Fruit fly (Drosophila melanogaster) whole organism, embryonic: ENCODE data around the gene NK7.1.

ENCODE experiments used
- ATbp ChIP-seq: fragments of 200-800 bp; sonication (Bioruptor generic); optimal IDR thresholded peaks from 2 replicates; lab custom pipeline; 2017; ENCODE audit warnings: missing biosample characterization, mild to moderate bottlenecking, missing genetic modification characterization, missing genetic modification reagents
- Ada2b ChIP-seq: fragments of 200-800 bp; sonication (Bioruptor generic); IDR thresholded peaks from 2 replicates; pipeline ENCODE4 v1.3.6; 2022; ENCODE audit warnings: missing biosample characterization, missing genetic modification characterization
- Antp ChIP-seq: fragments of 200-800 bp; sonication (Bioruptor generic); optimal IDR thresholded peaks from 3 replicates; lab custom pipeline; 2016; ENCODE audit warnings: missing biosample characterization, missing genetic modification characterization
- Bteb2 ChIP-seq: fragments of 200-800 bp; sonication (Bioruptor generic); optimal IDR thresholded peaks from 2 replicates; lab custom pipeline; 2016; ENCODE audit warnings: missing biosample characterization, missing genetic modification characterization
- CG11560 ChIP-seq: fragments of 200-800 bp; sonication (Bioruptor generic); IDR thresholded peaks from 3 replicates; pipeline ENCODE4 v1.3.6; 2022; ENCODE audit warnings: missing biosample characterization, missing genetic modification characterization
- CG12391 ChIP-seq: fragments of 200-800 bp; sonication (Bioruptor generic); optimal IDR thresholded peaks from 3 replicates; lab custom pipeline; 2018; ENCODE audit warnings: missing biosample characterization, mild to moderate bottlenecking, missing genetic modification characterization, moderate library complexity
- CG12744 ChIP-seq: fragments of 200-800 bp; sonication (Bioruptor generic); optimal IDR thresholded peaks from 2 replicates; lab custom pipeline; 2016; ENCODE audit warnings: missing biosample characterization, missing genetic modification characterization
- CG13624 ChIP-seq: fragments of 200-800 bp; sonication (Bioruptor generic); optimal IDR thresholded peaks from 2 replicates; lab custom pipeline; 2016; ENCODE audit warnings: missing biosample characterization, missing genetic modification characterization
- CG14441 ChIP-seq: fragments of 200-800 bp; sonication (Bioruptor generic); IDR thresholded peaks from 2 replicates; pipeline ENCODE4 v1.3.6; 2022; ENCODE audit warnings: missing biosample characterization, missing genetic modification characterization
- CG14667 ChIP-seq: fragments of 200-800 bp; sonication (Bioruptor generic); IDR thresholded peaks from 2 replicates; pipeline ENCODE4 v1.3.6; 2022; ENCODE audit warnings: missing biosample characterization, missing genetic modification characterization
- CG15479 ChIP-seq: fragments of 200-800 bp; sonication (Bioruptor generic); optimal IDR thresholded peaks from 3 replicates; lab custom pipeline; 2019; ENCODE audit warnings: missing biosample characterization, mild to moderate bottlenecking, missing genetic modification characterization, moderate library complexity
- CG18599 ChIP-seq: fragments of 200-800 bp; sonication (Bioruptor generic); optimal IDR thresholded peaks from 3 replicates; lab custom pipeline; 2017; ENCODE audit warnings: missing biosample characterization, missing genetic modification characterization, mild to moderate bottlenecking, moderate library complexity, missing genetic modification reagents
- CG31365 ChIP-seq: fragments of 200-800 bp; sonication (Bioruptor generic); optimal IDR thresholded peaks from 2 replicates; lab custom pipeline; 2018; ENCODE audit warnings: missing biosample characterization, mild to moderate bottlenecking, missing genetic modification characterization
- CG31388 ChIP-seq: fragments of 200-800 bp; sonication (Bioruptor generic); optimal IDR thresholded peaks from 2 replicates; lab custom pipeline; 2016; ENCODE audit warnings: missing biosample characterization, missing genetic modification characterization
- CG33557 ChIP-seq: fragments of 200-800 bp; sonication (Bioruptor generic); optimal IDR thresholded peaks from 2 replicates; lab custom pipeline; 2019; ENCODE audit warnings: missing biosample characterization, mild to moderate bottlenecking, missing genetic modification characterization, moderate library complexity
- CG3995 ChIP-seq: fragments of 200-800 bp; sonication (Bioruptor generic); optimal IDR thresholded peaks from 3 replicates; lab custom pipeline; 2016; ENCODE audit warnings: missing biosample characterization, missing genetic modification characterization
- CG4617 ChIP-seq: fragments of 200-800 bp; sonication (Bioruptor generic); optimal IDR thresholded peaks from 3 replicates; lab custom pipeline; 2016; ENCODE audit warnings: missing biosample characterization, missing genetic modification characterization, borderline replicate concordance
- CG6813 ChIP-seq: fragments of 200-800 bp; sonication (Bioruptor generic); optimal IDR thresholded peaks from 2 replicates; lab custom pipeline; 2017; ENCODE audit warnings: missing biosample characterization, missing genetic modification characterization, mild to moderate bottlenecking, moderate library complexity, missing genetic modification reagents
- CG7786 ChIP-seq: fragments of 200-800 bp; sonication (Bioruptor generic); optimal IDR thresholded peaks from 2 replicates; lab custom pipeline; 2016; ENCODE audit warnings: missing biosample characterization, missing genetic modification characterization
- CG8924 ChIP-seq: fragments of 200-800 bp; optimal IDR thresholded peaks from 3 replicates; lab custom pipeline; 2019; ENCODE audit warnings: missing biosample characterization, mild to moderate bottlenecking, missing genetic modification characterization, moderate library complexity
- CTCF ChIP-seq: fragments of 200-800 bp; sonication (Bioruptor generic); optimal IDR thresholded peaks from 2 replicates; lab custom pipeline; 2017; ENCODE audit warnings: missing biosample characterization, mild to moderate bottlenecking, missing genetic modification characterization, moderate library complexity
- D19A ChIP-seq: fragments of 200-800 bp; optimal IDR thresholded peaks from 3 replicates; lab custom pipeline; 2019; ENCODE audit warnings: missing biosample characterization, mild to moderate bottlenecking, missing genetic modification characterization, moderate library complexity
- Dp ChIP-seq: fragments of 200-800 bp; sonication (Bioruptor generic); optimal IDR thresholded peaks from 2 replicates; lab custom pipeline; 2018; ENCODE audit warnings: missing biosample characterization, mild to moderate bottlenecking, missing genetic modification characterization, moderate library complexity
- HLH4C ChIP-seq: fragments of 200-800 bp; sonication (Bioruptor generic); IDR thresholded peaks from 3 replicates; pipeline ENCODE4 v1.3.6; 2022; ENCODE audit warnings: missing biosample characterization, missing genetic modification characterization; ENCODE audit not compliant: partially characterized antibody
- HLHmδ ChIP-seq: fragments of 200-800 bp; sonication (Bioruptor generic); optimal IDR thresholded peaks from 2 replicates; lab custom pipeline; 2018; ENCODE audit warnings: missing biosample characterization, mild to moderate bottlenecking, missing genetic modification characterization, moderate library complexity
- Hr39 ChIP-seq: fragments of >200 bp; optimal IDR thresholded peaks from 2 replicates; lab custom pipeline; 2017
- Mes4 ChIP-seq: fragments of 200-800 bp; sonication (Bioruptor generic); optimal IDR thresholded peaks from 2 replicates; lab custom pipeline; 2016; ENCODE audit warnings: missing biosample characterization, missing genetic modification characterization
- NK7.1 ChIP-seq: fragments of 200-800 bp; sonication (Bioruptor generic); optimal IDR thresholded peaks from 3 replicates; lab custom pipeline; 2016; ENCODE audit warnings: missing biosample characterization, missing genetic modification characterization
- Oaz ChIP-seq: fragments of 200-800 bp; sonication (Bioruptor generic); IDR thresholded peaks from 2 replicates; pipeline ENCODE4 v1.3.6; 2022; ENCODE audit warnings: missing biosample characterization, missing genetic modification characterization
- Side ChIP-seq: fragments of 200-800 bp; sonication (Bioruptor generic); optimal IDR thresholded peaks from 2 replicates; lab custom pipeline; 2016; ENCODE audit warnings: missing biosample characterization, missing genetic modification characterization
- Stat92E ChIP-seq, 3 experiments: fragments of >200 bp in 2 of 3; fragments of 200-800 bp in 1 of 3; sonication (Bioruptor generic) in 1 of 3; optimal IDR thresholded peaks; 2 replicates each; lab custom pipeline; 2017 to 2019; ENCODE audit warnings: missing biosample characterization in 3 of 3, missing genetic modification characterization in 3 of 3, mild to moderate bottlenecking in 1 of 3, moderate library complexity in 1 of 3
- ab ChIP-seq: fragments of 200-800 bp; sonication (Bioruptor generic); optimal IDR thresholded peaks from 2 replicates; lab custom pipeline; 2016; ENCODE audit warnings: missing biosample characterization, missing genetic modification characterization
- ac ChIP-seq: fragments of 200-800 bp; sonication (Bioruptor generic); optimal IDR thresholded peaks from 3 replicates; lab custom pipeline; 2017; ENCODE audit warnings: missing biosample characterization, mild to moderate bottlenecking, missing genetic modification characterization
- cad ChIP-seq: fragments of >200 bp; optimal IDR thresholded peaks from 2 replicates; lab custom pipeline; 2017; ENCODE audit warnings: missing biosample characterization, missing genetic modification characterization
- dimm ChIP-seq: fragments of 200-800 bp; sonication (Bioruptor generic); IDR thresholded peaks from 2 replicates; pipeline ENCODE4 v1.3.6; 2022; ENCODE audit warnings: missing biosample characterization, missing genetic modification characterization
- ems ChIP-seq: fragments of 200-800 bp; sonication (Bioruptor generic); optimal IDR thresholded peaks from 3 replicates; lab custom pipeline; 2016; ENCODE audit warnings: missing biosample characterization, missing genetic modification characterization
- esg ChIP-seq: fragments of 200-800 bp; sonication (Bioruptor generic); conservative IDR thresholded peaks from 2 replicates; pipeline ENCODE4 v1.3.6; 2022; ENCODE audit warnings: missing biosample characterization, missing genetic modification characterization
- fd3F ChIP-seq: fragments of 200-800 bp; sonication (Bioruptor generic); optimal IDR thresholded peaks from 2 replicates; lab custom pipeline; 2018; ENCODE audit warnings: missing biosample characterization, mild to moderate bottlenecking, missing genetic modification characterization, moderate library complexity
- gro ChIP-seq: fragments of 200-800 bp; sonication (Bioruptor generic); optimal IDR thresholded peaks from 2 replicates; lab custom pipeline; 2016; ENCODE audit warnings: missing biosample characterization, missing genetic modification characterization
- jigr1 ChIP-seq: fragments of 200-800 bp; sonication (Bioruptor generic); IDR thresholded peaks from 3 replicates; pipeline ENCODE4 v1.3.6; 2022; ENCODE audit warnings: missing biosample characterization, missing genetic modification characterization
- kni ChIP-seq: fragments of 200-800 bp; sonication (Bioruptor generic); optimal IDR thresholded peaks from 3 replicates; lab custom pipeline; 2017; ENCODE audit warnings: mild to moderate bottlenecking, missing biosample characterization, missing genetic modification reagents, missing genetic modification characterization
- lab ChIP-seq: fragments of 200-800 bp; sonication (Bioruptor generic); optimal IDR thresholded peaks from 3 replicates; lab custom pipeline; 2017; ENCODE audit warnings: missing biosample characterization, missing genetic modification characterization, mild to moderate bottlenecking, moderate library complexity, missing genetic modification reagents
- lbe ChIP-seq: fragments of 200-800 bp; sonication (Bioruptor generic); optimal IDR thresholded peaks from 2 replicates; lab custom pipeline; 2016; ENCODE audit warnings: missing biosample characterization, mild to moderate bottlenecking, missing genetic modification characterization
- lilli ChIP-seq: fragments of 200-800 bp; sonication (Bioruptor generic); optimal IDR thresholded peaks from 3 replicates; lab custom pipeline; 2016; ENCODE audit warnings: missing biosample characterization, missing genetic modification characterization
- nau ChIP-seq: fragments of 200-800 bp; sonication (Bioruptor generic); optimal IDR thresholded peaks from 3 replicates; lab custom pipeline; 2017; ENCODE audit warnings: missing biosample characterization, mild to moderate bottlenecking, missing genetic modification characterization, missing genetic modification reagents
- nerfin-1 ChIP-seq: fragments of 200-800 bp; sonication (Bioruptor generic); optimal IDR thresholded peaks from 3 replicates; lab custom pipeline; 2019; ENCODE audit warnings: missing biosample characterization, mild to moderate bottlenecking, missing genetic modification characterization, moderate library complexity
- sisA ChIP-seq: fragments of 200-800 bp; sonication (Bioruptor generic); IDR thresholded peaks from 2 replicates; pipeline ENCODE4 v1.3.6; 2022; ENCODE audit warnings: missing biosample characterization, missing genetic modification characterization
- sob ChIP-seq: fragments of 200-800 bp; sonication (Bioruptor generic); IDR thresholded peaks from 2 replicates; pipeline ENCODE4 v1.3.6; 2022; ENCODE audit warnings: missing biosample characterization, missing genetic modification characterization
- sqz ChIP-seq: fragments of 200-800 bp; sonication (Bioruptor generic); optimal IDR thresholded peaks from 3 replicates; lab custom pipeline; 2018; ENCODE audit warnings: missing biosample characterization, mild to moderate bottlenecking, missing genetic modification characterization
- ttk ChIP-seq: fragments of 200-800 bp; sonication (Bioruptor generic); IDR thresholded peaks from 2 replicates; pipeline ENCODE4 v2.1.2; 2022; ENCODE audit warnings: missing biosample characterization, missing genetic modification characterization
- unpg ChIP-seq: fragments of 200-800 bp; sonication (Bioruptor generic); optimal IDR thresholded peaks from 3 replicates; lab custom pipeline; 2018; ENCODE audit warnings: missing biosample characterization, mild to moderate bottlenecking, missing genetic modification characterization, moderate library complexity

Gene NK7.1

dm6 chr3R:14283754-14284421, 88.9 kb downstream of the NK7.1 start (continued):
- peak; percentile 94 for TF ChIP-seq lbe
- no peak for TF ChIP-seq ttk (GFP tag; lab: Robert Waterston, UW)
- peak; percentile 89 for TF ChIP-seq ac (GFP tag; lab: Kevin White, UChicago)
- TF ChIP-seq jigr1, result no peak
- TF ChIP-seq ems (GFP tag; lab: Kevin White, UChicago), result peak; percentile 91
- TF ChIP-seq CG11560, result no peak
- no peak for TF ChIP-seq dimm (GFP tag; lab: Robert Waterston, UW)
- peak; percentile 60 for TF ChIP-seq NK7.1 (GFP tag; lab: Kevin White, UChicago)
- TF ChIP-seq kni, result peak; percentile 93
- peak; percentile 85 for TF ChIP-seq Mes4 (GFP tag; lab: Kevin White, UChicago)
- TF ChIP-seq nau, result peak; percentile 98
- no peak for TF ChIP-seq Oaz
- peak; percentile 99 for TF ChIP-seq fd3F (GFP tag; lab: Kevin White, UChicago)
- TF ChIP-seq lilli (GFP tag; lab: Kevin White, UChicago), result peak; percentile 98
- peak; percentile 98 for TF ChIP-seq CG6813
- peak; percentile 96 for TF ChIP-seq CG12744 (GFP tag; lab: Kevin White, UChicago)
- no peak for TF ChIP-seq esg (GFP tag; lab: Robert Waterston, UW)
- no peak for TF ChIP-seq HLHmδ (GFP tag; lab: Kevin White, UChicago)
- peak; percentile 74 for TF ChIP-seq ab
- no peak for TF ChIP-seq Ada2b
- peak; percentile 98 for TF ChIP-seq CG18599 (GFP tag; lab: Kevin White, UChicago)
- no peak for TF ChIP-seq Hr39 (lab: Kevin White, UChicago)
- peak in 1 of 3 experiments; percentile 94 for TF ChIP-seq Stat92E (GFP tag; optimal IDR thresholded peaks at IDR 0.05; lab: Kevin White, UChicago)
- peak; percentile 98 for TF ChIP-seq CG4617
- TF ChIP-seq CG3995 (GFP tag; lab: Kevin White, UChicago), result peak; percentile 81
- no peak for TF ChIP-seq CG14441
- TF ChIP-seq CG13624 (GFP tag; lab: Kevin White, UChicago), result peak; percentile 94
- no peak for TF ChIP-seq HLH4C (GFP tag; lab: Robert Waterston, UW)
- peak; percentile 99 for TF ChIP-seq CG12391
- peak; percentile 99 for TF ChIP-seq unpg (GFP tag; lab: Kevin White, UChicago)
- TF ChIP-seq sisA (GFP tag; lab: Robert Waterston, UW), result no peak
- TF ChIP-seq Side (GFP tag; lab: Kevin White, UChicago), result peak; percentile 93
- TF ChIP-seq D19A (tag; lab: Kevin White, UChicago), result peak; percentile 96
- TF ChIP-seq gro, result peak; percentile 94
- TF ChIP-seq CG31365 (tag; lab: Kevin White, UChicago), result peak; percentile 90
- TF ChIP-seq Dp (GFP tag; lab: Kevin White, UChicago), result peak; percentile 27
- TF ChIP-seq CG31388 (GFP tag; lab: Kevin White, UChicago), result peak; percentile 96
- TF ChIP-seq lab (GFP tag; lab: Kevin White, UChicago), result peak; percentile 99
- no peak for TF ChIP-seq CG15479 (GFP tag; lab: Kevin White, UChicago)
- peak; percentile 96 for TF ChIP-seq sqz (GFP tag; lab: Kevin White, UChicago)
- TF ChIP-seq CG14667, result no peak
- TF ChIP-seq nerfin-1, result peak; percentile 96
- peak; percentile 98 for TF ChIP-seq ATbp (GFP tag; lab: Kevin White, UChicago)
- TF ChIP-seq CG7786, result peak; percentile 91
- TF ChIP-seq Bteb2 (GFP tag; lab: Kevin White, UChicago), result peak; percentile 97
- TF ChIP-seq CTCF (GFP tag; lab: Kevin White, UChicago), result peak; percentile 73
- TF ChIP-seq cad (GFP tag; lab: Kevin White, UChicago), result no peak
- no peak for TF ChIP-seq sob (GFP tag; lab: Robert Waterston, UW)
- TF ChIP-seq CG33557 (GFP tag; lab: Kevin White, UChicago), result peak; percentile 93
- TF ChIP-seq Antp (GFP tag; lab: Kevin White, UChicago), result peak; percentile 76
- peak; percentile 99 for TF ChIP-seq CG8924 (tag; lab: Kevin White, UChicago)
